Fruit fly (Drosophila melanogaster) S2 (cell line): Measurements from ENCODE around the gene Or85d.

Source experiments
- CG8478 ChIP-seq: fragments of >200 bp; optimal IDR thresholded peaks from 2 replicates; lab custom pipeline; 2018
- CTCF ChIP-seq, 2 experiments: fragments of >200 bp; optimal IDR thresholded peaks; 2 replicates each; lab custom pipeline; 2018

DNA sequence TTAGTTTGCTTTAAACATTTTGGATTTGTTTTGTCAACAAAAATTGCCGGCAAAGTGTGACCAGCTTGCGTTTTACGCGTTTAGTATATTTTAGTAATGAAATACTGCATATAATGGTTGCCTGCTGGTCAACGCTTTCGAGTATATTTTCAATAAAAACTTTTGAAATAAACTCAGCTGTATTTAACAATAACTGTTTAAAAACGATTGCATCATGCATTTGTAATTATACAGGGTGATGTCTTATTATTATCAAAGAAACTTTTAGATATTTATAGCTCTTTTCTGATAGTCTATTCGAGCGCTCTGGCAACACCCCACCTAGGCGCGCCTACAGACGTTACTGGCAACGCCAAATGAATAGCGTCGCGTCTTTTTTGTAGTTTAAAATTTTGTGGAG is 11.4 kb downstream of the Or85d start, which contains the start of gene Cenp-C:
- TF ChIP-seq CTCF (optimal IDR thresholded peaks at IDR 0.05; lab: Kevin White, UChicago), result no peak
- no peak for TF ChIP-seq CG8478 (lab: Kevin White, UChicago)
